Worm (Caenorhabditis elegans) whole organism, L3 larva: Measurements from ENCODE around the gene rap-3.

ENCODE experiments used
- R02D3.7 ChIP-seq: fragments of 150-350 bp; optimal IDR thresholded peaks from 2 replicates; lab custom pipeline; 2014; ENCODE audit warnings: missing biosample characterization, missing genetic modification characterization
- ceh-16 ChIP-seq: sonication (generic microtip); optimal IDR thresholded peaks from 2 replicates; lab custom pipeline; 2017; ENCODE audit warnings: missing biosample characterization, missing genetic modification characterization
- ceh-28 ChIP-seq: fragments of 150-350 bp; optimal IDR thresholded peaks from 2 replicates; lab custom pipeline; 2014; ENCODE audit warnings: missing biosample characterization, missing genetic modification reagents, missing genetic modification characterization
- ceh-82 ChIP-seq: fragments of 150-350 bp; optimal IDR thresholded peaks from 2 replicates; lab custom pipeline; 2014; ENCODE audit warnings: missing biosample characterization, missing genetic modification characterization
- egl-5 ChIP-seq: fragments of 150-350 bp; optimal IDR thresholded peaks from 2 replicates; lab custom pipeline; 2017; ENCODE audit warnings: missing biosample characterization, missing genetic modification reagents, missing genetic modification characterization, inconsistent platforms
- elt-3 ChIP-seq, 3 experiments: fragments of 150-350 bp in 1 of 3; sonication (generic microtip) in 2 of 3; optimal IDR thresholded peaks; 2 replicates in 2 of 3; 4 replicates in 1 of 3; lab custom pipeline; 2014 to 2017; ENCODE audit warnings: missing biosample characterization in 3 of 3, missing genetic modification characterization in 3 of 3
- fkh-10 ChIP-seq: sonication (generic microtip); optimal IDR thresholded peaks from 2 replicates; lab custom pipeline; 2017; ENCODE audit warnings: missing biosample characterization, missing genetic modification reagents, missing genetic modification characterization
- hmg-11 ChIP-seq: sonication (generic microtip); optimal IDR thresholded peaks from 2 replicates; lab custom pipeline; 2016; ENCODE audit warnings: missing genetic modification characterization, missing compliant biosample characterization
- lin-39 ChIP-seq: fragments of 150-350 bp; optimal IDR thresholded peaks from 2 replicates; lab custom pipeline; 2018; ENCODE audit warnings: missing biosample characterization, missing genetic modification reagents, missing genetic modification characterization
- lsy-12 ChIP-seq: sonication (generic microtip); optimal IDR thresholded peaks from 2 replicates; lab custom pipeline; 2016; ENCODE audit warnings: mild to moderate bottlenecking, missing genetic modification characterization, missing compliant biosample characterization
- mml-1 ChIP-seq: fragments of 150-350 bp; sonication (generic microtip); optimal IDR thresholded peaks from 3 replicates; lab custom pipeline; 2014; ENCODE audit warnings: missing biosample characterization, missing genetic modification characterization
- nfya-1 ChIP-seq: sonication (generic microtip); optimal IDR thresholded peaks from 2 replicates; lab custom pipeline; 2017; ENCODE audit warnings: missing genetic modification characterization, mild to moderate bottlenecking, missing compliant biosample characterization, antibody characterized with exemption, moderate library complexity; ENCODE audit not compliant: insufficient read depth
- nhr-23 ChIP-seq: fragments of 150-350 bp; optimal IDR thresholded peaks from 2 replicates; lab custom pipeline; 2014; ENCODE audit warnings: missing biosample characterization, missing genetic modification reagents, missing genetic modification characterization
- nhr-25 ChIP-seq: sonication (generic microtip); optimal IDR thresholded peaks from 2 replicates; lab custom pipeline; 2017; ENCODE audit warnings: missing biosample characterization, missing genetic modification characterization
- nhr-28 ChIP-seq: fragments of 150-350 bp; optimal IDR thresholded peaks from 2 replicates; lab custom pipeline; 2014; ENCODE audit warnings: missing biosample characterization, missing genetic modification characterization
- nhr-43 ChIP-seq: sonication (generic microtip); optimal IDR thresholded peaks from 2 replicates; lab custom pipeline; 2016; ENCODE audit warnings: mild to moderate bottlenecking, missing genetic modification characterization, missing compliant biosample characterization; ENCODE audit not compliant: poor library complexity, severe bottlenecking
- nhr-76 ChIP-seq: fragments of 150-350 bp; sonication (generic microtip); optimal IDR thresholded peaks from 5 replicates; lab custom pipeline; 2014; ENCODE audit warnings: missing biosample characterization, missing genetic modification characterization
- pha-4 ChIP-seq: fragments of 150-350 bp; optimal IDR thresholded peaks from 2 replicates; lab custom pipeline; 2014; ENCODE audit warnings: missing biosample characterization, missing genetic modification reagents, missing genetic modification characterization
- pqm-1 ChIP-seq: fragments of 150-350 bp; optimal IDR thresholded peaks from 2 replicates; lab custom pipeline; 2017; ENCODE audit warnings: missing biosample characterization, missing genetic modification characterization, inconsistent platforms
- tbx-2 ChIP-seq: sonication (generic microtip); optimal IDR thresholded peaks from 2 replicates; lab custom pipeline; 2016; ENCODE audit warnings: mild to moderate bottlenecking, missing genetic modification characterization, missing compliant biosample characterization
- unc-39 ChIP-seq: sonication (generic microtip); optimal IDR thresholded peaks from 4 replicates; lab custom pipeline; 2017; ENCODE audit warnings: missing biosample characterization, missing genetic modification characterization
- unc-62 ChIP-seq: fragments of 150-350 bp; sonication (generic microtip); optimal IDR thresholded peaks from 4 replicates; lab custom pipeline; 2014; ENCODE audit warnings: missing biosample characterization, missing genetic modification reagents, missing genetic modification characterization
- zag-1 ChIP-seq: fragments of 150-350 bp; optimal IDR thresholded peaks from 2 replicates; lab custom pipeline; 2014; ENCODE audit warnings: missing biosample characterization, missing genetic modification characterization

Gene rap-3

DNA sequence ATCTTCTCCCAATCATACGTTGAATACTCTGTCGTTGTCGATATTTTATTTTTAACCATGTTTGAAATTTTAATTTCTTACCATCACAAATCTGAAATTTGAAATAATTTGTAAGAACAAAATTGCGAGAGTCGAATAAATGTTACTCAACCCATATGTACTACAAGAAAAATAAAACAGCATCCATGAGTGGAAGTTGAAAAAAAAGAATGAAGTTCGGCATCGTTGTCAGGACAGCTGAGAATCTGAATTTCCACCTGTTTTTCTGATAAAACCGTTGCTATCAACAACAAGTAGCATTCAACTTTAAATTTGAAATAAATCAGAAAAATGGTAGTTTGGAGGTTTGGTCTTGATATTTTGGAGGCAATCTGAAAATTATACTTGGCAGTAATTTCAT, 46.8 kb downstream of the rap-3 start, which contains the start of gene C29F4.3:
Gene C29F4.3 (minus strand): TSS at position 101 of the 400 bp plus-strand sequence.
- TF ChIP-seq nhr-23 (no peak), nhr-43 (tag; lab: Kevin White, UChicago) (no peak), lsy-12 (no peak), ceh-82 (tag; lab: Kevin White, UChicago) (no peak), zag-1 (tag; lab: Kevin White, UChicago) (no peak), pqm-1 (tag; lab: Kevin White, UChicago) (no peak), hmg-11 (tag; lab: Kevin White, UChicago) (no peak), unc-62 (GFP tag; lab: Kevin White, UChicago) (no peak), egl-5 (tag; lab: Kevin White, UChicago) (no peak), unc-39 (tag; lab: Kevin White, UChicago) (no peak), mml-1 (tag; lab: Kevin White, UChicago) (no peak), nhr-76 (tag; lab: Kevin White, UChicago) (no peak), nhr-25 (tag; lab: Kevin White, UChicago) (no peak), ceh-16 (tag; lab: Kevin White, UChicago) (no peak), lin-39 (no peak), pha-4 (tag; lab: Kevin White, UChicago) (no peak), fkh-10 (GFP tag; lab: Kevin White, UChicago) (no peak)

DNA sequence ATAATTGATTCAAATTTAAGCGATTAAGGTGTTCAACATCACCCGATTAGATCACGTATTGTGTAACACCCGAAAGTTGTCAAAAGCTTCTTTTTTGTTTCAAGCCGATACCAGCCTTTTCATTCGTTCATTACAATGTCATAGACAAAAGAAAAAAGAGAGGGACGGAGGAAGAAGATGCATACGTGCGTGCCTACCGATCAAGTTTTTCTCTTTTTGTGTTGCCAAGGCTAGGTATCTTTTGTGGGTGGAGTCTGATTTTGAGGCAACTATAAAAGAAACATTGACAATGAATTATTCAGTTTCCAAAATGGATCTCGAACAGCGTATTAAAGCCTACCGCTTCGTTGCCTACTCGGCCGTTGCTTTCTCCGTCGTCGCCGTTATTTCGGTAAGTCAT, 48.1 kb downstream of the rap-3 start, which contains the start of gene col-125:
Gene col-125 (plus strand): TSS at position 301 of the 400 bp plus-strand sequence.
- TF ChIP-seq nfya-1 (tag; lab: Kevin White, UChicago) (peak; percentile 21), tbx-2 (no peak), nhr-25 (tag; lab: Kevin White, UChicago) (peak; percentile 70)
- TF ChIP-seq, all 47 proteins: peak for 2

DNA sequence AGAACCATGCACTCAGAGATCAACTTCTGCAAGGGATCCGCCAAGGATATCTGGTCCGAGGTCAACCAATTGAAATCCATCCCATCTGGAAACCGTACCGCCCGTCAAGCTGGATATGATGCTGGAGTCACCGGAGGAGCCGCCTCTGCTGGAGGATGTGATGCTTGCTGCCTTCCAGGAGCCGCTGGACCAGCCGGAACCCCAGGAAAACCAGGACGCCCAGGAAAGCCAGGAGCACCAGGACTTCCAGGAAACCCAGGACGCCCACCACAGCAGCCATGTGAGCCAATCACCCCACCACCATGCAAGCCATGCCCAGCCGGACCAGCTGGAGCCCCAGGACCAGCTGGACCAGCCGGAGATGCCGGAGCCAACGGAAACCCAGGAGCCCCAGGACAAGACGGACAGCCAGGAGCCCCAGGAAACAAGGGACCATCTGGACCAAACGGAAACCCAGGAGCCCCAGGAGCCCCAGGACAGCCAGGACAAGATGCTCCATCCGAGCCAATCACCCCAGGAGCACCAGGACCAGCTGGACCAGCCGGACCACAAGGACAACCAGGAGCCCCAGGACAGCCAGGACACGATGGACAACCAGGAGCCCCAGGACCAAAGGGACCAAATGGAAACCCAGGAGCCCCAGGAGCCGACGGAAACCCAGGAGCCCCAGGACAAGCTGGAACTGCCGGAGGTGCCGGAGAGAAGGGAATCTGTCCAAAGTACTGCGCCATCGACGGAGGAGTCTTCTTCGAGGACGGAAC, 48.8 kb downstream of the rap-3 start:
- peak; percentile 51 for TF ChIP-seq nhr-43 (tag; lab: Kevin White, UChicago)
- TF ChIP-seq, all 47 proteins: peak for 1; not testable (repeated sequence) for 46

DNA sequence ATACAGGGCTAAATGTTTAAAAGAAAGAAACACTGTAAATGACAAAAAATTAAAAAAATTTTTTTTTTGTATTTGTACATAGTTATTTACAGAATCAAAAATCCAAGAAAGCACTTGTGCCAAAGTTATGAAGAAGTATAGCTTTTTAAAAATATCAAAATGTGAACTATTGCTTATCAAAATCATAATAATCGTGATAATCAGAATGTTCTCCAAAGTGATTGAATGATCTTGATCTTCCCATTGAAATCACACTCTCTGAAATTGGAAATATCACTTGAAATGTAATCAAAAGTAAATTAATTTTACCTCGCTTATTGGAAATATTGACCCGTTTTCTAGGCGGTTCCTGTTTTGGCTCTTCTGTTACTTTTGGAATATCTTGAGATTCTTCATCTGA, 49.5 kb downstream of the rap-3 start:
- TF ChIP-seq elt-3 (tag; optimal IDR thresholded peaks at IDR 0.05; lab: Kevin White, UChicago): peak in 1 of 3 experiments; percentile 51
- TF ChIP-seq nhr-43 (tag; lab: Kevin White, UChicago): peak; percentile 29
- TF ChIP-seq nhr-25 (tag; lab: Kevin White, UChicago): peak; percentile 1
- peak; percentile 15 for TF ChIP-seq R02D3.7 (tag; lab: Kevin White, UChicago)
- no peak for TF ChIP-seq ceh-28
- TF ChIP-seq nhr-28 (tag; lab: Kevin White, UChicago): no peak
